Fruit fly (Drosophila melanogaster): ENCODE data around the gene SppL.

The SppL gene

DNA sequence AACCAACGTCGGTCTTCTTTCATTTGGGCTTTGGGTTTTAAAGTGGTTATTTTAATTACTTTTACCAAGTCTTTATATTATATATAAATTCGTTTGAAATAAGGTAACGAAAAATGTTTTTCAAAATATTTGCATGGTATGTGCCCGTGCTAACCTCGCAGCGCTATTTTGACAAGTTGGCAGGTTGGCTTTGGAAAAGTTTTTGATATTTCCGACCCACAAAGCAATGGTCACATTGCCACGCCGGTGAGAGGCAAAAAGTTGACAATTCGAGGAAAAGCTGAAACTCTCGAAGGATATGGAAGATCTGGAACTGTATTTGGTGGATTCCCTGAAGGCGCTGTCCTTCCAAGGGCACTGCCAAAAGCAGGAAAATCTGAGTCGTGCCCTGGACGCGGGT, 11.5 kb downstream of the SppL start, which contains the start of gene CG5913:
Gene CG5913, plus strand, starts transcription at position 224 of the 400 bp plus-strand sequence.
- TF ChIP-seq CG11294 (GFP tag; IDR thresholded peaks at IDR 0.05) (no peak), Met (GFP tag; optimal IDR thresholded peaks at IDR 0.05) (no peak), ss (GFP tag; optimal IDR thresholded peaks at IDR 0.05) (no peak), CG11902 (GFP tag; optimal IDR thresholded peaks at IDR 0.05) (no peak)

DNA sequence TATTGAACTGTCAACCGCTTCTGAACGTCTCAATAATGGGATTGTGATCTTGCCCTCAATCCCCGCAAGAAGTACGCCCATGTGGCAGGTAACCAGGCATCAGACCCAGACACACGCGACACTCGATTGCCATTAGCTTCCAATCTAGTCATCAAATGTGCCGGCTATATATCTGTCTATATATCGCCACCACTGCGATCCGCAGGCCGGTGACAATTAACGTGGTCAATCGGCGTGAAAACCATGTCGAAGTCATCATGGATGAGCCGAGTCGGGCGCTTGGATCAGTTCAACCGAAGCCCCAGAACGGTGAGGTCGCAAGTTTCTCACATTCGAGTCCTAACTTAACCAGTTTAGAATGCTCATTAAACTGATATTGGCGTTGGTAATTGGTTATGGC, 13.7 kb downstream of the SppL start, which contains the start of gene Sodq:
Gene Sodq, plus strand, starts transcription at position 301 of the 400 bp plus-strand sequence.
- TF ChIP-seq CG15336 (GFP tag; IDR thresholded peaks at IDR 0.05), result no peak
- no peak for TF ChIP-seq Eip93F (GFP tag; optimal IDR thresholded peaks at IDR 0.05)
- no peak for TF ChIP-seq CG16779 (tag; optimal IDR thresholded peaks at IDR 0.05)
- TF ChIP-seq eg (GFP tag; IDR thresholded peaks at IDR 0.05), result no peak
- no peak for TF ChIP-seq Met (GFP tag; optimal IDR thresholded peaks at IDR 0.05)

DNA sequence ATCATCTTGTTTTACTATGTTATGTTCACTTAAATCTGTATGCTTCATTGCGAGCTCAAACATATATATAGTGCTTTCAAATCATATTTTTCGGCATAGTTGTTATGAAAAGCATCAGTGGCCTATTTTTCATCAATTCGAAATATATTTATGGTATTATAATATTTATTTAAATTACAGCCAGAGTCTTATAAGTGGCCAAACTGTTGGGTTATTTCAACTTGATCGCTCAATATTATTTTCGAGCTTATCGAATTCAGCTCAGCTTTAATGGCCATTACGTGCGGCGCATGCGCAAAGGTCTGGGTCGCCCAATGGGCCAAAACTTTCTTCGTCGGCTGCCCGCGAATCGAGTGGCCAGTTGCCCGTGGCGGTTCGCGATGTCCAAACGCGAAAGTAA, 15.4 kb downstream of the SppL start, which contains the start of gene Mco3:
Gene Mco3, plus strand, starts transcription at position 301 of the 400 bp plus-strand sequence.
- TF ChIP-seq esn (GFP tag; optimal IDR thresholded peaks at IDR 0.05) (no peak), CG31627 (GFP tag; optimal IDR thresholded peaks at IDR 0.05) (no peak), CG10669 (GFP tag; optimal IDR thresholded peaks at IDR 0.05) (no peak), Lpt (GFP tag; optimal IDR thresholded peaks at IDR 0.05) (no peak), Ets21C (GFP tag; optimal IDR thresholded peaks at IDR 0.05) (no peak), spab (GFP tag; optimal IDR thresholded peaks at IDR 0.05) (no peak), CG6854 (GFP tag; optimal IDR thresholded peaks at IDR 0.05) (no peak), ss (GFP tag; optimal IDR thresholded peaks at IDR 0.05) (no peak), dac (GFP tag; optimal IDR thresholded peaks at IDR 0.05) (no peak), Hr38 (GFP tag; optimal IDR thresholded peaks at IDR 0.05) (no peak), Eip78C (GFP tag) (no peak), OdsH (GFP tag; optimal IDR thresholded peaks at IDR 0.05) (no peak), CG32006 (GFP tag; optimal IDR thresholded peaks at IDR 0.05) (no peak), vri (GFP tag; optimal IDR thresholded peaks at IDR 0.05) (no peak), achi (GFP tag; optimal IDR thresholded peaks at IDR 0.05) (no peak), acj6 (GFP tag; optimal IDR thresholded peaks at IDR 0.05) (no peak), fkh (GFP tag; optimal IDR thresholded peaks at IDR 0.05) (no peak), CG3919 (GFP tag; optimal IDR thresholded peaks at IDR 0.05) (no peak), Ets96B (tag; optimal IDR thresholded peaks at IDR 0.05) (no peak)

DNA sequence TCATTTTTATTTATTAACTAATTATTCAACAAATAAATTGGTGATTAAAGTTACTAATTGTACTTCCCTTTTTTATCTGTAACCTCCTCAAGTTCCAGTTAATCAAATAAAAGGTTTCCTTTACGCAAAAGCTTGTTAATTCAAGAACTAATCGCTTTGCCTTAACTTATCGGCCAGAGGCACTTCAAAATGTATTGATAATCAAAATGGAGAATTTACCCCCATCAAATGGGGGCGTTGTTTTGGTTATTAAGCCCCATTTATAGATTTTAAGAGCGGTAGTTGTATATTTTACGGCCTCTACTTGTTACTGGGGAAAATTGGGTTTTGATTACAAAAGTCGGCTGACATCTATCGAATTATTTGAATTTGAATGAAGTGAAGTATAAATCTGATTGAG, 17.9 kb downstream of the SppL start, which contains the start of gene CG31091:
Gene CG31091, plus strand, starts transcription at position 214 of the 400 bp plus-strand sequence.
- no peak for TF ChIP-seq dsx (GFP tag; optimal IDR thresholded peaks at IDR 0.05; ENCODE audit: poor library complexity, severe bottlenecking)
- no peak for TF ChIP-seq CG10669 (GFP tag; optimal IDR thresholded peaks at IDR 0.05)
- no peak for TF ChIP-seq Eip78C (GFP tag)
- TF ChIP-seq CG10631 (GFP tag; optimal IDR thresholded peaks at IDR 0.05), result no peak
- TF ChIP-seq fd85E (GFP tag; optimal IDR thresholded peaks at IDR 0.05), result no peak
- no peak for TF ChIP-seq Blimp-1 (GFP tag; optimal IDR thresholded peaks at IDR 0.05)
- no peak for TF ChIP-seq lz (GFP tag; optimal IDR thresholded peaks at IDR 0.05)
- no peak for TF ChIP-seq CG3032 (tag; optimal IDR thresholded peaks at IDR 0.05)
- no peak for TF ChIP-seq CG11762 (GFP tag; optimal IDR thresholded peaks at IDR 0.05; ENCODE audit: insufficient read depth)
- TF ChIP-seq Hr39 (GFP tag; optimal IDR thresholded peaks at IDR 0.05), result no peak
- no peak for TF ChIP-seq Hr38 (GFP tag; optimal IDR thresholded peaks at IDR 0.05)
- TF ChIP-seq CG6808 (GFP tag; optimal IDR thresholded peaks at IDR 0.05), result no peak

DNA sequence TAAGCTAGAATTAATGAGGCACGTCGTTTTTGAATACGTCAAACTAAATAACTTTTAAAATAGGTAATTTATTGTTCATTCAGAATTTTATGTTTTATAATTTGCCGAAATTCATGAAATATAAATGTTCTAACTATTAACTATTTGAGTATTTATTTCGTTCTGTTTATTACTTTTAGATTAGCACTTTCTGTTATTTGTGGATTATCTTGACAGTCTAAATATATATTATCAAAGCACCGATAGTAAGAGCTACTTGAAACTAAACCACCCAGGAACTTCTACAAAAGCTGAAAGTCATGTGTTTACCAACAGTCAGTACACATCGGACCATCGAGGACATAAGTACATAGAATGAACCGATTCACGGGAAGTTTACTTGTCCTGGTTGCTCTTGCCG, 20.6 kb downstream of the SppL start, which contains the start of gene CG31089:
Gene CG31089, plus strand, starts transcription at position 301 of the 400 bp plus-strand sequence.
- TF ChIP-seq dac (GFP tag; optimal IDR thresholded peaks at IDR 0.05), result no peak
